Fruit fly (Drosophila melanogaster) whole organism: Measurements from ENCODE around the gene pbl.

Experiments used
- pan ChIP-seq: fragments of >200 bp; optimal IDR thresholded peaks from 2 replicates; lab custom pipeline; 2017
- usp ChIP-seq: fragments of >200 bp; optimal IDR thresholded peaks from 2 replicates; lab custom pipeline; 2017; ENCODE audit warnings: missing biosample characterization, missing genetic modification characterization, mixed read lengths

dm6 chr3L:7865747-7866387, 45.9 kb downstream of the pbl start:
- TF ChIP-seq pan (lab: Kevin White, UChicago): no peak
- no peak for TF ChIP-seq usp (GFP tag; lab: Kevin White, UChicago)
